Worm (Caenorhabditis elegans) whole organism, L3 larva: ENCODE measurements around the gene spe-26.
A peak's percentile ranks its signal among the peaks of the same experiment; 100 is the strongest.

Experiments
- R02D3.7 ChIP-seq: fragments of 150-350 bp; optimal IDR thresholded peaks from 2 replicates; lab custom pipeline; 2014; ENCODE audit warnings: missing biosample characterization, missing genetic modification characterization
- ZK546.5 ChIP-seq: sonication (generic microtip); optimal IDR thresholded peaks from 2 replicates; lab custom pipeline; 2017; ENCODE audit warnings: missing biosample characterization, missing genetic modification characterization
- aly-2 ChIP-seq: fragments of 150-350 bp; optimal IDR thresholded peaks from 2 replicates; lab custom pipeline; 2014; ENCODE audit warnings: missing biosample characterization, missing genetic modification characterization
- ama-1 ChIP-seq: fragments of 150-350 bp; optimal IDR thresholded peaks from 2 replicates; lab custom pipeline; 2018
- ceh-16 ChIP-seq: sonication (generic microtip); optimal IDR thresholded peaks from 2 replicates; lab custom pipeline; 2017; ENCODE audit warnings: missing biosample characterization, missing genetic modification characterization
- daf-12 ChIP-seq: fragments of 150-350 bp; optimal IDR thresholded peaks from 2 replicates; lab custom pipeline; 2014; ENCODE audit warnings: missing biosample characterization, missing genetic modification reagents, missing genetic modification characterization
- egl-27 ChIP-seq: sonication (generic microtip); optimal IDR thresholded peaks from 4 replicates; lab custom pipeline; 2017; ENCODE audit warnings: missing biosample characterization, missing genetic modification reagents, missing genetic modification characterization
- elt-3 ChIP-seq, 3 experiments: fragments of 150-350 bp in 1 of 3; sonication (generic microtip) in 2 of 3; optimal IDR thresholded peaks; 2 replicates in 2 of 3; 4 replicates in 1 of 3; lab custom pipeline; 2014 to 2017; ENCODE audit warnings: missing biosample characterization in 3 of 3, missing genetic modification characterization in 3 of 3
- fkh-10 ChIP-seq: sonication (generic microtip); optimal IDR thresholded peaks from 2 replicates; lab custom pipeline; 2017; ENCODE audit warnings: missing biosample characterization, missing genetic modification reagents, missing genetic modification characterization
- fos-1 ChIP-seq: fragments of 150-350 bp; optimal IDR thresholded peaks from 2 replicates; lab custom pipeline; 2014; ENCODE audit warnings: missing biosample characterization, missing genetic modification characterization
- hmg-11 ChIP-seq: sonication (generic microtip); optimal IDR thresholded peaks from 2 replicates; lab custom pipeline; 2016; ENCODE audit warnings: missing genetic modification characterization, missing compliant biosample characterization
- lin-15B ChIP-seq: fragments of 150-350 bp; optimal IDR thresholded peaks from 2 replicates; lab custom pipeline; 2014; ENCODE audit warnings: missing biosample characterization, missing genetic modification characterization
- lin-39 ChIP-seq: fragments of 150-350 bp; optimal IDR thresholded peaks from 2 replicates; lab custom pipeline; 2018; ENCODE audit warnings: missing biosample characterization, missing genetic modification reagents, missing genetic modification characterization
- lsy-12 ChIP-seq: sonication (generic microtip); optimal IDR thresholded peaks from 2 replicates; lab custom pipeline; 2016; ENCODE audit warnings: mild to moderate bottlenecking, missing genetic modification characterization, missing compliant biosample characterization
- mdl-1 ChIP-seq: fragments of 150-350 bp; optimal IDR thresholded peaks from 2 replicates; lab custom pipeline; 2014; ENCODE audit warnings: missing biosample characterization, missing genetic modification characterization
- mml-1 ChIP-seq: fragments of 150-350 bp; sonication (generic microtip); optimal IDR thresholded peaks from 3 replicates; lab custom pipeline; 2014; ENCODE audit warnings: missing biosample characterization, missing genetic modification characterization
- nfya-1 ChIP-seq: sonication (generic microtip); optimal IDR thresholded peaks from 2 replicates; lab custom pipeline; 2017; ENCODE audit warnings: missing genetic modification characterization, mild to moderate bottlenecking, missing compliant biosample characterization, antibody characterized with exemption, moderate library complexity; ENCODE audit not compliant: insufficient read depth
- nhr-11 ChIP-seq: fragments of 150-350 bp; optimal IDR thresholded peaks from 2 replicates; lab custom pipeline; 2014; ENCODE audit warnings: missing biosample characterization, missing genetic modification characterization
- nhr-12 ChIP-seq: fragments of 150-350 bp; optimal IDR thresholded peaks from 2 replicates; lab custom pipeline; 2014; ENCODE audit warnings: missing biosample characterization, missing genetic modification characterization
- nhr-23 ChIP-seq: fragments of 150-350 bp; optimal IDR thresholded peaks from 2 replicates; lab custom pipeline; 2014; ENCODE audit warnings: missing biosample characterization, missing genetic modification reagents, missing genetic modification characterization
- nhr-25 ChIP-seq: sonication (generic microtip); optimal IDR thresholded peaks from 2 replicates; lab custom pipeline; 2017; ENCODE audit warnings: missing biosample characterization, missing genetic modification characterization
- nhr-28 ChIP-seq: fragments of 150-350 bp; optimal IDR thresholded peaks from 2 replicates; lab custom pipeline; 2014; ENCODE audit warnings: missing biosample characterization, missing genetic modification characterization
- nhr-67 ChIP-seq: fragments of 150-350 bp; optimal IDR thresholded peaks from 2 replicates; lab custom pipeline; 2014; ENCODE audit warnings: missing biosample characterization, missing genetic modification characterization
- nhr-76 ChIP-seq: fragments of 150-350 bp; sonication (generic microtip); optimal IDR thresholded peaks from 5 replicates; lab custom pipeline; 2014; ENCODE audit warnings: missing biosample characterization, missing genetic modification characterization
- pqm-1 ChIP-seq: fragments of 150-350 bp; optimal IDR thresholded peaks from 2 replicates; lab custom pipeline; 2017; ENCODE audit warnings: missing biosample characterization, missing genetic modification characterization, inconsistent platforms
- sea-2 ChIP-seq: fragments of 150-350 bp; sonication (generic microtip); optimal IDR thresholded peaks from 4 replicates; lab custom pipeline; 2014; ENCODE audit warnings: missing biosample characterization, missing genetic modification reagents, missing genetic modification characterization
- skn-1 ChIP-seq: fragments of 150-350 bp; optimal IDR thresholded peaks from 2 replicates; lab custom pipeline; 2014; ENCODE audit warnings: missing biosample characterization, missing genetic modification characterization
- unc-62 ChIP-seq: fragments of 150-350 bp; sonication (generic microtip); optimal IDR thresholded peaks from 4 replicates; lab custom pipeline; 2014; ENCODE audit warnings: missing biosample characterization, missing genetic modification reagents, missing genetic modification characterization
- zag-1 ChIP-seq: fragments of 150-350 bp; optimal IDR thresholded peaks from 2 replicates; lab custom pipeline; 2014; ENCODE audit warnings: missing biosample characterization, missing genetic modification characterization
- ztf-4 ChIP-seq: fragments of 150-350 bp; optimal IDR thresholded peaks from 2 replicates; lab custom pipeline; 2014; ENCODE audit warnings: missing biosample characterization, missing genetic modification characterization

spe-26 gene

ce11 chrIV:10341618-10342360 is 49.9 kb downstream of the spe-26 start:
- TF ChIP-seq fkh-10 (peak; percentile 42), nhr-12 (tag; lab: Kevin White, UChicago) (no peak), daf-12 (tag; lab: Kevin White, UChicago) (no peak), elt-3 (tag; optimal IDR thresholded peaks at IDR 0.05; lab: Kevin White, UChicago) (no peak), aly-2 (tag; lab: Kevin White, UChicago) (no peak), egl-27 (no peak), nhr-67 (tag; lab: Kevin White, UChicago) (no peak), sea-2 (GFP tag; lab: Kevin White, UChicago) (no peak), ZK546.5 (tag; lab: Kevin White, UChicago) (no peak), lin-15B (no peak), ceh-16 (tag; lab: Kevin White, UChicago) (no peak), skn-1 (no peak), nhr-76 (tag; lab: Kevin White, UChicago) (no peak), lin-39 (tag; lab: Kevin White, UChicago) (peak; percentile 96), lsy-12 (tag; lab: Kevin White, UChicago) (no peak), ztf-4 (tag; lab: Kevin White, UChicago) (no peak), zag-1 (tag; lab: Kevin White, UChicago) (no peak), nhr-28 (tag; lab: Kevin White, UChicago) (no peak), fos-1 (tag; lab: Kevin White, UChicago) (no peak), nfya-1 (tag; lab: Kevin White, UChicago) (peak; percentile 38), ama-1 (lab: Kevin White, UChicago) (peak; percentile 64), mml-1 (tag; lab: Kevin White, UChicago) (no peak), R02D3.7 (tag; lab: Kevin White, UChicago) (no peak), pqm-1 (tag; lab: Kevin White, UChicago) (no peak), hmg-11 (tag; lab: Kevin White, UChicago) (peak; percentile 21), unc-62 (peak; percentile 6)

- peak; percentile 36 for TF ChIP-seq nhr-11 (tag; lab: Kevin White, UChicago)
- TF ChIP-seq lin-39 (tag; lab: Kevin White, UChicago): no peak
- TF ChIP-seq nhr-28 (tag; lab: Kevin White, UChicago): no peak
- no peak for TF ChIP-seq nhr-23 (tag; lab: Kevin White, UChicago)
- no peak for TF ChIP-seq ama-1 (lab: Kevin White, UChicago)
- peak; percentile 16 for TF ChIP-seq ceh-16 (tag; lab: Kevin White, UChicago)
- no peak for TF ChIP-seq nhr-25 (tag; lab: Kevin White, UChicago)
- no peak for TF ChIP-seq mdl-1 (tag; lab: Kevin White, UChicago)
- no peak for TF ChIP-seq lsy-12 (tag; lab: Kevin White, UChicago)
- TF ChIP-seq, all 47 proteins: peak for 2
These were observed 52.0 kb downstream of the spe-26 start for ce11 chrIV:10339701-10340100.
